Worm (Caenorhabditis elegans) whole organism, midembryonic: ENCODE results near the gene fbxa-218.

Source experiments
- flt-1 ChIP-seq: fragments of 200-800 bp; sonication (Bioruptor generic); IDR thresholded peaks from 2 replicates; pipeline ENCODE4 v1.3.6; 2022; ENCODE audit warnings: missing genetic modification characterization, missing compliant biosample characterization
- ztf-23 ChIP-seq: fragments of 200-800 bp; sonication (Bioruptor generic); IDR thresholded peaks from 2 replicates; pipeline ENCODE4 v1.3.6; 2022; ENCODE audit warnings: missing genetic modification reagents, missing genetic modification characterization, missing compliant biosample characterization

- TF ChIP-seq flt-1 (no peak), ztf-23 (GFP tag; lab: Robert Waterston, UW) (no peak)
Measured at ce11 chrIII:12453785-12454184, 17.5 kb downstream of the fbxa-218 start.
